Fruit fly (Drosophila melanogaster): ENCODE measurements around the gene GstD10.

DNA sequence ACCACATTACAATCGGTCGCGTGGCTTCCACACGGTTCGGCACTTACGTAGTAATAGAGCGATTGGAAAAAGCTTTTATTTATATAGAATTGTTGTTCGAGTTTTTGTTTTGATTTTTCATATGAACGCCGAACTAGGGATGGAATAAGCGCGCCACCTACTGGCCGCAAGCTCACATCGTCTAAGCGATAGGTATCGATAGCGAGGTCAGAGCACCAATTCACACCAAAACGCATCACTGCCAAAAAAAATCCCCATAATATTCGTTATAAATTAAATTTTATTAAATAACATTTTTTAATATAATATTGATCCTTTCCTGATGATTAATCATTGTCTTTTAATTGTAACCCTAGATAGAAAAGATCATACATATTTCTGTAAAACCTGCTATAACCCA lies 15.0 kb downstream of the GstD10 start, which contains the start of gene CG10038:
- TF ChIP-seq Pif1A (GFP tag; optimal IDR thresholded peaks at IDR 0.05) (no peak), CG9948 (tag; optimal IDR thresholded peaks at IDR 0.05) (no peak), rn (GFP tag; IDR thresholded peaks at IDR 0.05) (no peak), CG15710 (tag; optimal IDR thresholded peaks at IDR 0.05) (no peak), CG12605 (GFP tag; IDR thresholded peaks at IDR 0.05) (no peak), CG4496 (GFP tag; IDR thresholded peaks at IDR 0.05) (peak; percentile 35; the same call in 1 of the 3 replicates), Pif1B (GFP tag; optimal IDR thresholded peaks at IDR 0.05) (no peak), CG34367 (tag; optimal IDR thresholded peaks at IDR 0.05) (no peak), CG17806 (tag; optimal IDR thresholded peaks at IDR 0.05) (peak; percentile 5), EcR (GFP tag; optimal IDR thresholded peaks at IDR 0.05) (no peak)
